Worm (Caenorhabditis elegans) whole organism, L3 larva: ENCODE results near the gene C25G4.2.
"Not testable (repeated sequence)": the region's sequence is repeated elsewhere in the genome, so short reads cannot be mapped to it uniquely, and the experiment has no call there.

Source experiments
- R02D3.7 ChIP-seq: fragments of 150-350 bp; optimal IDR thresholded peaks from 2 replicates; lab custom pipeline; 2014; ENCODE audit warnings: missing biosample characterization, missing genetic modification characterization
- ZK546.5 ChIP-seq: sonication (generic microtip); optimal IDR thresholded peaks from 2 replicates; lab custom pipeline; 2017; ENCODE audit warnings: missing biosample characterization, missing genetic modification characterization
- aly-2 ChIP-seq: fragments of 150-350 bp; optimal IDR thresholded peaks from 2 replicates; lab custom pipeline; 2014; ENCODE audit warnings: missing biosample characterization, missing genetic modification characterization
- ama-1 ChIP-seq: fragments of 150-350 bp; optimal IDR thresholded peaks from 2 replicates; lab custom pipeline; 2018
- ceh-16 ChIP-seq: sonication (generic microtip); optimal IDR thresholded peaks from 2 replicates; lab custom pipeline; 2017; ENCODE audit warnings: missing biosample characterization, missing genetic modification characterization
- ceh-28 ChIP-seq: fragments of 150-350 bp; optimal IDR thresholded peaks from 2 replicates; lab custom pipeline; 2014; ENCODE audit warnings: missing biosample characterization, missing genetic modification reagents, missing genetic modification characterization
- ceh-9 ChIP-seq: sonication (generic microtip); optimal IDR thresholded peaks from 2 replicates; lab custom pipeline; 2018; ENCODE audit warnings: missing biosample characterization, missing genetic modification characterization
- egl-27 ChIP-seq: sonication (generic microtip); optimal IDR thresholded peaks from 4 replicates; lab custom pipeline; 2017; ENCODE audit warnings: missing biosample characterization, missing genetic modification reagents, missing genetic modification characterization
- elt-1 ChIP-seq: fragments of 150-350 bp; optimal IDR thresholded peaks from 2 replicates; lab custom pipeline; 2014; ENCODE audit warnings: missing biosample characterization, missing genetic modification characterization
- elt-3 ChIP-seq, 3 experiments: fragments of 150-350 bp in 1 of 3; sonication (generic microtip) in 2 of 3; optimal IDR thresholded peaks; 2 replicates in 2 of 3; 4 replicates in 1 of 3; lab custom pipeline; 2014 to 2017; ENCODE audit warnings: missing biosample characterization in 3 of 3, missing genetic modification characterization in 3 of 3
- fkh-10 ChIP-seq: sonication (generic microtip); optimal IDR thresholded peaks from 2 replicates; lab custom pipeline; 2017; ENCODE audit warnings: missing biosample characterization, missing genetic modification reagents, missing genetic modification characterization
- fos-1 ChIP-seq: fragments of 150-350 bp; optimal IDR thresholded peaks from 2 replicates; lab custom pipeline; 2014; ENCODE audit warnings: missing biosample characterization, missing genetic modification characterization
- hmg-11 ChIP-seq: sonication (generic microtip); optimal IDR thresholded peaks from 2 replicates; lab custom pipeline; 2016; ENCODE audit warnings: missing genetic modification characterization, missing compliant biosample characterization
- jun-1 ChIP-seq: fragments of 150-350 bp; optimal IDR thresholded peaks from 2 replicates; lab custom pipeline; 2014; ENCODE audit warnings: missing biosample characterization, missing genetic modification reagents, missing genetic modification characterization
- lin-15B ChIP-seq: fragments of 150-350 bp; optimal IDR thresholded peaks from 2 replicates; lab custom pipeline; 2014; ENCODE audit warnings: missing biosample characterization, missing genetic modification characterization
- lin-39 ChIP-seq: fragments of 150-350 bp; optimal IDR thresholded peaks from 2 replicates; lab custom pipeline; 2018; ENCODE audit warnings: missing biosample characterization, missing genetic modification reagents, missing genetic modification characterization
- lsy-12 ChIP-seq: sonication (generic microtip); optimal IDR thresholded peaks from 2 replicates; lab custom pipeline; 2016; ENCODE audit warnings: mild to moderate bottlenecking, missing genetic modification characterization, missing compliant biosample characterization
- mdl-1 ChIP-seq: fragments of 150-350 bp; optimal IDR thresholded peaks from 2 replicates; lab custom pipeline; 2014; ENCODE audit warnings: missing biosample characterization, missing genetic modification characterization
- mml-1 ChIP-seq: fragments of 150-350 bp; sonication (generic microtip); optimal IDR thresholded peaks from 3 replicates; lab custom pipeline; 2014; ENCODE audit warnings: missing biosample characterization, missing genetic modification characterization
- nhr-11 ChIP-seq: fragments of 150-350 bp; optimal IDR thresholded peaks from 2 replicates; lab custom pipeline; 2014; ENCODE audit warnings: missing biosample characterization, missing genetic modification characterization
- nhr-12 ChIP-seq: fragments of 150-350 bp; optimal IDR thresholded peaks from 2 replicates; lab custom pipeline; 2014; ENCODE audit warnings: missing biosample characterization, missing genetic modification characterization
- nhr-23 ChIP-seq: fragments of 150-350 bp; optimal IDR thresholded peaks from 2 replicates; lab custom pipeline; 2014; ENCODE audit warnings: missing biosample characterization, missing genetic modification reagents, missing genetic modification characterization
- nhr-237 ChIP-seq: fragments of 150-350 bp; optimal IDR thresholded peaks from 2 replicates; lab custom pipeline; 2014; ENCODE audit warnings: missing biosample characterization, missing genetic modification characterization
- nhr-25 ChIP-seq: sonication (generic microtip); optimal IDR thresholded peaks from 2 replicates; lab custom pipeline; 2017; ENCODE audit warnings: missing biosample characterization, missing genetic modification characterization
- nhr-28 ChIP-seq: fragments of 150-350 bp; optimal IDR thresholded peaks from 2 replicates; lab custom pipeline; 2014; ENCODE audit warnings: missing biosample characterization, missing genetic modification characterization
- nhr-67 ChIP-seq: fragments of 150-350 bp; optimal IDR thresholded peaks from 2 replicates; lab custom pipeline; 2014; ENCODE audit warnings: missing biosample characterization, missing genetic modification characterization
- nhr-77 ChIP-seq: fragments of 150-350 bp; optimal IDR thresholded peaks from 2 replicates; lab custom pipeline; 2014; ENCODE audit warnings: missing biosample characterization, missing genetic modification characterization
- sea-2 ChIP-seq: fragments of 150-350 bp; sonication (generic microtip); optimal IDR thresholded peaks from 4 replicates; lab custom pipeline; 2014; ENCODE audit warnings: missing biosample characterization, missing genetic modification reagents, missing genetic modification characterization
- skn-1 ChIP-seq: fragments of 150-350 bp; optimal IDR thresholded peaks from 2 replicates; lab custom pipeline; 2014; ENCODE audit warnings: missing biosample characterization, missing genetic modification characterization
- tbx-2 ChIP-seq: sonication (generic microtip); optimal IDR thresholded peaks from 2 replicates; lab custom pipeline; 2016; ENCODE audit warnings: mild to moderate bottlenecking, missing genetic modification characterization, missing compliant biosample characterization
- unc-39 ChIP-seq: sonication (generic microtip); optimal IDR thresholded peaks from 4 replicates; lab custom pipeline; 2017; ENCODE audit warnings: missing biosample characterization, missing genetic modification characterization
- ztf-11 ChIP-seq: fragments of 150-350 bp; optimal IDR thresholded peaks from 2 replicates; lab custom pipeline; 2014; ENCODE audit warnings: missing biosample characterization, missing genetic modification characterization

The C25G4.2 gene

DNA sequence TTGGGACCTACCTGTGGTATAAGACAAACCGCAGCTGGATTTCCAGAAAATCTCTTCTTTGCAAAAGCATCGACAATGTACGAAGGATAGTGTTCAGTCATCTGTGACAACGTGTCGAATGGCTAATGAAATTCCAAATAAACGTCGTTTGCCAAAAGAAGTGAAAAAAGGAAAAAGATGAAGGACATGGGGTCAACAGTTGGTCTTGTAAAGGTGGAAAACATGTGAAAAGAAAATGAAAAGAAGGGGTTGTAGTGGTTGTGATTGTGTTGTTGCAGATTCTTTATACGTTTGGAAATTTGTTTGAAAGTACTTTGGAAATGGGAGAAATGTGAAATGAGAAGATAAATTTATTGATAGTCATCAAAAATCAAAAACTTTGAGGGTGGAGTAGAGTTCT lies 40.6 kb upstream of the C25G4.2 start, which contains the start of gene T04A11.4:
Gene T04A11.4 (minus strand): TSS at position 101 of the 400 bp plus-strand sequence.
- not testable (repeated sequence) for TF ChIP-seq nhr-28 (tag; lab: Kevin White, UChicago); nhr-11; R02D3.7 (tag; lab: Kevin White, UChicago)

DNA sequence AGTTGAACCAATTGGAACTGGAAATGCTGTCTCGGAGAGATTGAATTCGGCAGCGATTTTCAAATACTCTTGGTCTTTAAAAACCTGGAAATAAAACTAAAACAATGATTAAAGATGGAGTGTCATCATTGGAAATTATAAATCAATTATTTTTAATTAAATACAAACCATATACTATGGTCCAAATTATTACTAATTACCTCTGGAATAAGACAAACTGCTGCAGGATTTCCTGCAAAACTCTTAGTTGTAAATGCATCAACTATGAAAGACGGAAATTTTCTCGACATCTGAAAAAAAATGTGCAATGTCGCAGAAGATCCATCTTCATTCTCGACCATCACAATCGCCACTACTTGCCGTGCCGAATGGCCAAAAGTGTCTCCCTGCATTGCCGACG lies 34.9 kb upstream of the C25G4.2 start, which contains the start of gene igdb-1:
Gene igdb-1 (plus strand): TSS at position 301 of the 400 bp plus-strand sequence.
- not testable (repeated sequence) for TF ChIP-seq lin-15B (tag; lab: Kevin White, UChicago); ceh-16 (tag; lab: Kevin White, UChicago); elt-1
- TF ChIP-seq, all 47 proteins: peak for 0; not testable (repeated sequence) for 47

DNA sequence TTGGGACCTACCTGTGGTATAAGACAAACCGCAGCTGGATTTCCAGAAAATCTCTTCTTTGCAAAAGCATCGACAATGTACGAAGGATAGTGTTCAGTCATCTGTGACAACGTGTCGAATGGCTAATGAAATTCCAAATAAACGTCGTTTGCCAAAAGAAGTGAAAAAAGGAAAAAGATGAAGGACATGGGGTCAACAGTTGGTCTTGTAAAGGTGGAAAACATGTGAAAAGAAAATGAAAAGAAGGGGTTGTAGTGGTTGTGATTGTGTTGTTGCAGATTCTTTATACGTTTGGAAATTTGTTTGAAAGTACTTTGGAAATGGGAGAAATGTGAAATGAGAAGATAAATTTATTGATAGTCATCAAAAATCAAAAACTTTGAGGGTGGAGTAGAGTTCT lies 33.1 kb upstream of the C25G4.2 start, which contains the start of gene T04A11.1:
Gene T04A11.1 (minus strand): TSS at position 101 of the 400 bp plus-strand sequence.
- not testable (repeated sequence) for TF ChIP-seq unc-39 (tag; lab: Kevin White, UChicago); aly-2; ama-1 (lab: Kevin White, UChicago)

DNA sequence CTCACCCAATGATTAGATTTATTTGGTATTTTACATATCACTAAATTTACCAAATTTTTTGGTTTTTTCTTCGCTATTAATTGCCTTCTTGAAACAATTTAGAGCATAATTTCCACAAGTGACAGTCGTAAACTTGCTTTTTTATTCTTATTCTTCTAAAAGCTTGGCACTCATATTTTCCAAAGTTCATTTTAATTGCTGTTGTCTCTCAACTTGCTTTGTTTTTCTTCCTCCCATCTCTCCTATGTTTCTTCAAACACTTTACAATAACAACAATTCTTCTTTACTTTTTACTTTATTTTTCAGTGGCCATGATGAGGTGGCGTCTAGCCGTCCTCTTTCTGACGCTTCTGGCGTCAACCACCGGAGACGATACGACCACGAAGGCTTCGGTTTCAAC lies 24.5 kb upstream of the C25G4.2 start, which contains the start of gene igdb-2:
Gene igdb-2 (plus strand): TSS at position 301 of the 400 bp plus-strand sequence.
- no peak for TF ChIP-seq unc-39 (tag; lab: Kevin White, UChicago)
- no peak for TF ChIP-seq egl-27 (tag; lab: Kevin White, UChicago)
- no peak for TF ChIP-seq nhr-67 (tag; lab: Kevin White, UChicago)
- TF ChIP-seq nhr-12 = no peak
- no peak for TF ChIP-seq lsy-12 (tag; lab: Kevin White, UChicago)
- TF ChIP-seq lin-15B (tag; lab: Kevin White, UChicago) = no peak
- no peak for TF ChIP-seq nhr-237 (tag; lab: Kevin White, UChicago)
- no peak for TF ChIP-seq mdl-1 (tag; lab: Kevin White, UChicago)
- no peak for TF ChIP-seq ztf-11 (tag; lab: Kevin White, UChicago)

DNA sequence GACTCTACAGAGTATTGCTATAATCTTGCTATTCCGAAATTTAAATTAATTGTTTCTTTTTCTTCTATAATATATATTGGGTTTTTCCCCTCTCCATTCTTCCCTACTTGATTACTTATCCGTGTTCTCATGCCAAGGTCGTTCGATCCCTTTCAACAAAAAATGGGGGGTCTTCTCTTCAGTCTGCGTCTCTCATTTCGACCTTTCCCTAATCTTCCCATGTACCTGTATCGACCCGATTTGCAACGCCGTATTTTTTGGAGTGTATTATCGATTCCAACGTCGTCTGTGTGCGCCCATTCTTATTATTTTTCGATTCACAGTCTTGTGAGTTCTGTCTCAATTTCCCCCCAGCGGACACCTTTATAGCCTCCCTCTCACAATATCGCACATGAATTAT lies 23.9 kb upstream of the C25G4.2 start:
- TF ChIP-seq ceh-28 (peak; percentile 57), elt-1 (no peak), nhr-23 (tag; lab: Kevin White, UChicago) (peak; percentile 24), nhr-25 (tag; lab: Kevin White, UChicago) (peak; percentile 53)

DNA sequence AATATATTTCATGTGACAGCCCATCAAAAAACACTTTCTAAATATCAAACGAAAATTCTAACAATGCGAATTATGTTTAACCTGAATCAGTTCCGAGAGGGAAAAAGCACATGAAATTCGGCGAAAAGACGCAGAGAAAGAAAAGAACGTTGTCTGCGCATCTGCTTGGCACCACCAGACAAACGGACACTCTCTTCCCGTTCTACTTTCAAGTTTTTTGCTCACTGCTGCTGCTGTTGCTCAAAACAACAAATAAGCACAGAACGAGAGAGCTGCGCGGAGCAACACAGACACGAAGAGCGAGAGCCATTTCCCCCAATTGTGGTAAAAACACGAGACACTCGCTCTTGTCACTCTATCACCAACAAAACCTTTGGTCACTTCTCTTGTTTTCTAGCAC lies 21.0 kb upstream of the C25G4.2 start:
- no peak for TF ChIP-seq fos-1 (tag; lab: Kevin White, UChicago)
- TF ChIP-seq lin-39 (tag; lab: Kevin White, UChicago) = peak; percentile 33
- no peak for TF ChIP-seq mml-1 (tag; lab: Kevin White, UChicago)
- no peak for TF ChIP-seq nhr-12
- TF ChIP-seq nhr-23 (tag; lab: Kevin White, UChicago) = no peak
- no peak for TF ChIP-seq nhr-67 (tag; lab: Kevin White, UChicago)
- peak; percentile 67 for TF ChIP-seq fkh-10 (GFP tag; lab: Kevin White, UChicago)
- TF ChIP-seq jun-1 (tag; lab: Kevin White, UChicago) = no peak
- TF ChIP-seq nhr-25 (tag; lab: Kevin White, UChicago) = no peak
- TF ChIP-seq hmg-11 (tag; lab: Kevin White, UChicago) = no peak
- no peak for TF ChIP-seq sea-2
- no peak for TF ChIP-seq ZK546.5 (tag; lab: Kevin White, UChicago)
- no peak for TF ChIP-seq elt-3 (tag; optimal IDR thresholded peaks at IDR 0.05; lab: Kevin White, UChicago)
- TF ChIP-seq unc-39 (tag; lab: Kevin White, UChicago) = no peak
- no peak for TF ChIP-seq skn-1 (tag; lab: Kevin White, UChicago)
- no peak for TF ChIP-seq nhr-237 (tag; lab: Kevin White, UChicago)
- no peak for TF ChIP-seq nhr-28 (tag; lab: Kevin White, UChicago)
- no peak for TF ChIP-seq tbx-2 (tag; lab: Kevin White, UChicago)
- TF ChIP-seq, all 47 proteins: peak for 2

DNA sequence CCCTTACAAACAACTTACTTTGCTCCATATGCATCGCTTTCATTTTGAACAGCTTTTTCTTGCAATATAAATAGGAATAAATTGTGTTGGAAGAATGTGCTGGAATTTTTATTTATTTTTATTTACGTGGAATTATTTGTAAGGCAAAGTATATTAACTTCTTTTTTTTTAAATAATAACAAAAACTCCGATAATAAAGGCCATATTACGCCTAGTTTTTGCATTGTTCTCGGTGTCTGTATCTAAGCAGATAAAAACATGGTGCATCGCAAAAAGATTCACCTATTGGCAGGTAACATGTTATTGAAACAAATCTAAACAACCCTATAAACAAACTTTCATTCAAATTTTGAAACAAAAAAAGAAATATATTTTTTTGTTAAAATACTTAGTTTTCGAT lies 19.5 kb upstream of the C25G4.2 start, which contains the start of gene C25G4.8:
Gene C25G4.8 (minus strand): TSS at position 101 of the 400 bp plus-strand sequence.
- TF ChIP-seq fos-1 (tag; lab: Kevin White, UChicago) (no peak), nhr-237 (tag; lab: Kevin White, UChicago) (no peak), nhr-77 (tag; lab: Kevin White, UChicago) (no peak), ceh-9 (tag; lab: Kevin White, UChicago) (no peak), hmg-11 (tag; lab: Kevin White, UChicago) (no peak), mml-1 (tag; lab: Kevin White, UChicago) (no peak)
